Fruit fly (Drosophila melanogaster) whole organism, wandering third instar larva: ENCODE results near the gene Sfp33A2.

ENCODE experiments used
- Abd-B ChIP-seq: fragments of >200 bp; optimal IDR thresholded peaks from 2 replicates; lab custom pipeline; 2017; ENCODE audit warnings: missing biosample characterization, missing genetic modification characterization
- Hnf4 ChIP-seq: fragments of 200-800 bp; sonication (Bioruptor generic); optimal IDR thresholded peaks from 2 replicates; lab custom pipeline; 2016; ENCODE audit warnings: missing biosample characterization, mild to moderate bottlenecking, missing genetic modification characterization
- Hr83 ChIP-seq: fragments of 200-300 bp; sonication (Bioruptor generic); optimal IDR thresholded peaks from 2 replicates; lab custom pipeline; 2016; ENCODE audit warnings: missing biosample characterization, mild to moderate bottlenecking, missing genetic modification characterization, moderate library complexity; ENCODE audit not compliant: poor library complexity, severe bottlenecking
- Jra ChIP-seq: sonication (Bioruptor generic); optimal IDR thresholded peaks from 2 replicates; lab custom pipeline; 2016; ENCODE audit warnings: missing biosample characterization, missing genetic modification characterization
- Vsx2 ChIP-seq: fragments of 200-300, 225-300 bp; sonication (Bioruptor generic); optimal IDR thresholded peaks from 2 replicates; lab custom pipeline; 2018; ENCODE audit warnings: missing biosample characterization, missing genetic modification characterization; ENCODE audit not compliant: partially characterized antibody
- fru ChIP-seq: fragments of 200-800 bp; sonication (Bioruptor generic); optimal IDR thresholded peaks from 3 replicates; lab custom pipeline; 2016; ENCODE audit warnings: missing biosample characterization, mild to moderate bottlenecking, missing genetic modification characterization
- lola ChIP-seq: fragments of >200 bp; optimal IDR thresholded peaks from 2 replicates; lab custom pipeline; 2017; ENCODE audit warnings: missing biosample characterization, missing genetic modification characterization
- psq ChIP-seq: fragments of 200-800 bp; sonication (Bioruptor generic); optimal IDR thresholded peaks from 3 replicates; lab custom pipeline; 2017; ENCODE audit warnings: missing biosample characterization, mild to moderate bottlenecking, missing genetic modification characterization, moderate library complexity
- rgr ChIP-seq: fragments of 200-800 bp; sonication (Bioruptor generic); optimal IDR thresholded peaks from 3 replicates; lab custom pipeline; 2016; ENCODE audit warnings: missing biosample characterization, mild to moderate bottlenecking, missing genetic modification characterization
- usp ChIP-seq: fragments of >200 bp; optimal IDR thresholded peaks from 2 replicates; lab custom pipeline; 2017; ENCODE audit warnings: missing biosample characterization, missing genetic modification characterization

DNA sequence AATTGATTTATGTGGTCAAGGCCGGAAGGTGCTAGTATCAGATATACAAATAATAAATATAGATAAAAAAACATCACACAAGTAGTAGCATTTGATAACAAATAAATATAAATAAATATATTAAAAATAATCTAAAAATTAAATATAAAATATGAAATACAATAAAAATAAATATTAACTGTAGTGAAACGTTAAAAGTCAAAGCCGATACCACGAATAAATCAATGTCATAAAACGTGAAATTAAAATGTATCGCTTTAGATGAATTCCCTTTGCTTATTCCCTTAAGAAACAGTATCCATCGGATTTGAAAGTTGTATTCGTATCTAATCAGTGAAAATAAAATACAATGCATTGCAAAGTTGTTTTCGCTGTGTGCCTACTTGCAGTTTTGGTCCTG is 3.2 kb upstream of the Sfp33A2 start, which contains the start of gene CG45012:
- TF ChIP-seq Hnf4 (no peak), usp (no peak), fru (no peak), rgr (GFP tag; lab: Kevin White, UChicago) (no peak), Abd-B (GFP tag; lab: Kevin White, UChicago) (no peak), psq (GFP tag; lab: Kevin White, UChicago) (no peak), lola (no peak), Jra (GFP tag; lab: Kevin White, UChicago) (no peak), Hr83 (GFP tag; lab: Kevin White, UChicago) (no peak), Vsx2 (no peak)
